Fruit fly (Drosophila melanogaster): ENCODE measurements around the gene GstT3.

The GstT3 gene

dm6 chrX:20495767-20496656 is 28.8 kb downstream of the GstT3 start (continued):
- no peak for TF ChIP-seq CG11085 (GFP tag; IDR thresholded peaks at IDR 0.05)
- peak; percentile 6 for TF ChIP-seq CG8359 (GFP tag; optimal IDR thresholded peaks at IDR 0.05; ENCODE audit: borderline replicate concordance)
- TF ChIP-seq CG14710 (tag; optimal IDR thresholded peaks at IDR 0.05), result peak; percentile 47
- TF ChIP-seq Dref (GFP tag; IDR thresholded peaks at IDR 0.05), result no peak
- no peak for TF ChIP-seq Fer1 (GFP tag; optimal IDR thresholded peaks at IDR 0.05)
- peak; percentile 47 for TF ChIP-seq Fer3 (tag; optimal IDR thresholded peaks at IDR 0.05)
- peak; percentile 52; the same call in 1 of the 2 replicates for TF ChIP-seq vvl (GFP tag; IDR thresholded peaks at IDR 0.05)
- TF ChIP-seq Neu2 (GFP tag; optimal IDR thresholded peaks at IDR 0.05; ENCODE audit: borderline replicate concordance), result no peak
- no peak for TF ChIP-seq CG11247 (GFP tag; IDR thresholded peaks at IDR 0.05)
- no peak for TF ChIP-seq CG10431 (GFP tag; optimal IDR thresholded peaks at IDR 0.05)
- no peak for TF ChIP-seq toy (GFP tag; IDR thresholded peaks at IDR 0.05)
- no peak for TF ChIP-seq chm (GFP tag; IDR thresholded peaks at IDR 0.05)
- TF ChIP-seq D19B (GFP tag; optimal IDR thresholded peaks at IDR 0.05), result peak; percentile 97
- peak; percentile 70 for TF ChIP-seq CG31441 (GFP tag; IDR thresholded peaks at IDR 0.05)
- TF ChIP-seq Optix (GFP tag; IDR thresholded peaks at IDR 0.05), result peak; percentile 27; the same call in 1 of the 3 replicates
- TF ChIP-seq maf-S (GFP tag; optimal IDR thresholded peaks at IDR 0.05), result peak; percentile 45
- no peak for TF ChIP-seq BEAF-32 (GFP tag; optimal IDR thresholded peaks at IDR 0.05)
- peak; percentile 29 for TF ChIP-seq tx (GFP tag; optimal IDR thresholded peaks at IDR 0.05)
- no peak for TF ChIP-seq crp (GFP tag; optimal IDR thresholded peaks at IDR 0.05)
- no peak for TF ChIP-seq CG6683 (GFP tag; optimal IDR thresholded peaks at IDR 0.05)
- TF ChIP-seq ATbp (GFP tag; optimal IDR thresholded peaks at IDR 0.05), result peak; percentile 52
- TF ChIP-seq Sox100B (GFP tag; optimal IDR thresholded peaks at IDR 0.05), result peak; percentile 58
- peak; percentile 46 for TF ChIP-seq org-1 (GFP tag; optimal IDR thresholded peaks at IDR 0.05)
- no peak for TF ChIP-seq Dll (GFP tag; IDR thresholded peaks at IDR 0.05; ENCODE audit: partially characterized antibody)
- no peak for TF ChIP-seq CG8290 (GFP tag; optimal IDR thresholded peaks at IDR 0.05)
- TF ChIP-seq CG8290 (tag; optimal IDR thresholded peaks at IDR 0.05), result peak in 1 of 2 experiments; percentile 34
- TF ChIP-seq CG11560 (tag; IDR thresholded peaks at IDR 0.05), result no peak
- no peak for TF ChIP-seq Fer2 (tag; optimal IDR thresholded peaks at IDR 0.05)
- peak; percentile 39 for TF ChIP-seq pum (GFP tag; optimal IDR thresholded peaks at IDR 0.05)
- TF ChIP-seq ato (GFP tag; IDR thresholded peaks at IDR 0.05; ENCODE audit: partially characterized antibody), result no peak
- TF ChIP-seq da (GFP tag; optimal IDR thresholded peaks at IDR 0.05), result no peak
- TF ChIP-seq gem (tag; optimal IDR thresholded peaks at IDR 0.05), result peak; percentile 81
- no peak for TF ChIP-seq sqz (GFP tag; optimal IDR thresholded peaks at IDR 0.05)
- TF ChIP-seq sr (GFP tag; IDR thresholded peaks at IDR 0.05), result 0 out of 3 replicates have a peak, but pooled peaks have one; percentile 24
- TF ChIP-seq Atf3 (GFP tag; optimal IDR thresholded peaks at IDR 0.05), result peak; percentile 16
- no peak for TF ChIP-seq Oaz (GFP tag; IDR thresholded peaks at IDR 0.05)
- peak; percentile 21; the same call in 1 of the 3 replicates for TF ChIP-seq so (GFP tag; IDR thresholded peaks at IDR 0.05)
- peak; percentile 50 for TF ChIP-seq CG13624 (GFP tag; optimal IDR thresholded peaks at IDR 0.05)
- peak; percentile 76 for TF ChIP-seq CG8924 (tag; optimal IDR thresholded peaks at IDR 0.05)
- TF ChIP-seq inv (GFP tag; IDR thresholded peaks at IDR 0.05; ENCODE audit: partially characterized antibody), result no peak
- TF ChIP-seq CG17912 (GFP tag; optimal IDR thresholded peaks at IDR 0.05), result no peak
- TF ChIP-seq lilli (GFP tag; optimal IDR thresholded peaks at IDR 0.05), result peak; percentile 61
- TF ChIP-seq CG9727 (GFP tag; optimal IDR thresholded peaks at IDR 0.05), result peak; percentile 71
- no peak for TF ChIP-seq Gsc (GFP tag; IDR thresholded peaks at IDR 0.05)
- TF ChIP-seq chif (GFP tag; optimal IDR thresholded peaks at IDR 0.05), result peak; percentile 30 to 71
- 0 out of 3 replicates have a peak, but pooled peaks have one; percentile 10 for TF ChIP-seq Mrtf (GFP tag; IDR thresholded peaks at IDR 0.05)
- TF ChIP-seq Dp (GFP tag; optimal IDR thresholded peaks at IDR 0.05), result no peak
- TF ChIP-seq z (GFP tag; IDR thresholded peaks at IDR 0.05), result no peak
- TF ChIP-seq Camta (GFP tag; optimal IDR thresholded peaks at IDR 0.05), result peak; percentile 58

All from whole organism, embryonic.